Worm (Caenorhabditis elegans): ENCODE measurements around the gene T24E12.6.

DNA sequence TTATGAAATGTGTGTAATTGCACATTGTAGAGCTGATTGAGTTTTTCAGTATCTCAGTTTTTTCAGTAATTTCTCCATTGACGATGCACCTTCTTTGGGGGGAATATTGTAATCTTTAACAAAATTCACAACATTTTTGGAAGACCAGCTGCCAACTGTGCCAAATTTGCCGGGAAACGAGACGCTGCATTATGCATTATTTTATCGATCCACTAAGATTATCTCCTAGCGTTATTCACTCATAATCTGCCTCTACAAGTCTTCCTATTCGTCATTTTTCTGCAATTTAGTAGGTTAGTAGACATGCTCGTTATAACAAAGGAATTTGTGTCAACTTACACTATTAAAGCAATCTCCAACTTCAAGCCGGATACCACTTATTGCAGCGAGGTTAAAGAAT lies 29.8 kb downstream of the T24E12.6 start, which contains the start of the genes sdz-12 and bath-31:
- TF ChIP-seq him-1 (tag; optimal IDR thresholded peaks at IDR 0.05) (no peak), dao-5 (tag; optimal IDR thresholded peaks at IDR 0.05) (no peak)

Measured in whole organism, L4/young adult.